Fruit fly (Drosophila melanogaster) whole organism, embryonic: ENCODE data around the gene Mnn1.

Experiments used
- Ada2b ChIP-seq: fragments of 200-800 bp; sonication (Bioruptor generic); IDR thresholded peaks from 2 replicates; pipeline ENCODE4 v1.3.6; 2022; ENCODE audit warnings: missing biosample characterization, missing genetic modification characterization
- Aef1 ChIP-seq: fragments of 200-800 bp; sonication (Bioruptor generic); IDR thresholded peaks from 3 replicates; pipeline ENCODE4 v1.3.6; 2022; ENCODE audit warnings: missing biosample characterization, missing genetic modification characterization
- CG10431 ChIP-seq: fragments of 200-800 bp; sonication (Bioruptor generic); optimal IDR thresholded peaks from 3 replicates; lab custom pipeline; 2018; ENCODE audit warnings: missing biosample characterization, mild to moderate bottlenecking, missing genetic modification characterization
- CG10462 ChIP-seq: fragments of 200-800 bp; sonication (Bioruptor generic); optimal IDR thresholded peaks from 2 replicates; lab custom pipeline; 2016; ENCODE audit warnings: missing biosample characterization, missing genetic modification characterization
- CG11504 ChIP-seq: fragments of 200-800 bp; sonication (Bioruptor generic); optimal IDR thresholded peaks from 3 replicates; lab custom pipeline; 2019; ENCODE audit warnings: missing biosample characterization, mild to moderate bottlenecking, missing genetic modification characterization, moderate library complexity
- CG11560 ChIP-seq: fragments of 200-800 bp; sonication (Bioruptor generic); IDR thresholded peaks from 3 replicates; pipeline ENCODE4 v1.3.6; 2022; ENCODE audit warnings: missing biosample characterization, missing genetic modification characterization
- CG12299 ChIP-seq: fragments of 200-800 bp; sonication (Bioruptor generic); optimal IDR thresholded peaks from 2 replicates; lab custom pipeline; 2018; ENCODE audit warnings: missing biosample characterization, mild to moderate bottlenecking, missing genetic modification characterization
- CG1233 ChIP-seq: fragments of 200-800 bp; sonication (Bioruptor generic); optimal IDR thresholded peaks from 4 replicates; lab custom pipeline; 2018; ENCODE audit warnings: missing biosample characterization, mild to moderate bottlenecking, missing genetic modification characterization
- CG15479 ChIP-seq: fragments of 200-800 bp; sonication (Bioruptor generic); optimal IDR thresholded peaks from 3 replicates; lab custom pipeline; 2019; ENCODE audit warnings: missing biosample characterization, mild to moderate bottlenecking, missing genetic modification characterization, moderate library complexity
- CG15696 ChIP-seq: fragments of 200-800 bp; sonication (Bioruptor generic); optimal IDR thresholded peaks from 2 replicates; lab custom pipeline; 2019; ENCODE audit warnings: missing biosample characterization, mild to moderate bottlenecking, missing genetic modification characterization, moderate library complexity
- CG1602 ChIP-seq: fragments of 200-800 bp; sonication (Bioruptor generic); optimal IDR thresholded peaks from 3 replicates; lab custom pipeline; 2016; ENCODE audit warnings: missing biosample characterization, missing genetic modification characterization
- CG1647 ChIP-seq: fragments of 200-800 bp; sonication (Bioruptor generic); optimal IDR thresholded peaks from 3 replicates; lab custom pipeline; 2016; ENCODE audit warnings: missing biosample characterization, missing genetic modification characterization
- CG16779 ChIP-seq: fragments of 200-800 bp; sonication (Bioruptor generic); IDR thresholded peaks from 2 replicates; pipeline ENCODE4 v1.3.6; 2022; ENCODE audit warnings: missing biosample characterization, missing genetic modification characterization
- CG17361 ChIP-seq: fragments of 200-800 bp; sonication (Bioruptor generic); IDR thresholded peaks from 3 replicates; pipeline ENCODE4 v1.3.6; 2022; ENCODE audit warnings: missing biosample characterization, missing genetic modification characterization
- CG34224 ChIP-seq: fragments of 200-800 bp; sonication (Bioruptor generic); IDR thresholded peaks from 3 replicates; pipeline ENCODE4 v1.3.6; 2022; ENCODE audit warnings: missing biosample characterization, missing genetic modification characterization; ENCODE audit not compliant: partially characterized antibody
- CG4424 ChIP-seq: fragments of 200-800 bp; sonication (Bioruptor generic); optimal IDR thresholded peaks from 3 replicates; lab custom pipeline; 2016; ENCODE audit warnings: missing biosample characterization, missing genetic modification characterization
- CG4820 ChIP-seq: fragments of 200-800 bp; sonication (Bioruptor generic); optimal IDR thresholded peaks from 3 replicates; lab custom pipeline; 2016; ENCODE audit warnings: missing biosample characterization, missing genetic modification characterization
- CG4854 ChIP-seq: fragments of 200-800 bp; sonication (Bioruptor generic); optimal IDR thresholded peaks from 2 replicates; lab custom pipeline; 2016; ENCODE audit warnings: missing biosample characterization, missing genetic modification characterization, inconsistent platforms
- CG5245 ChIP-seq: fragments of 200-800 bp; sonication (Bioruptor generic); optimal IDR thresholded peaks from 3 replicates; lab custom pipeline; 2016; ENCODE audit warnings: missing biosample characterization, missing genetic modification characterization
- CG6683 ChIP-seq: fragments of 200-800 bp; sonication (Bioruptor generic); optimal IDR thresholded peaks from 2 replicates; lab custom pipeline; 2017; ENCODE audit warnings: missing biosample characterization, mild to moderate bottlenecking, missing genetic modification characterization, missing genetic modification reagents
- CG8388 ChIP-seq: fragments of 200-800 bp; sonication (Bioruptor generic); optimal IDR thresholded peaks from 2 replicates; lab custom pipeline; 2019; ENCODE audit warnings: missing biosample characterization, mild to moderate bottlenecking, missing genetic modification characterization, moderate library complexity
- CG9437 ChIP-seq: fragments of 200-800 bp; sonication (Bioruptor generic); optimal IDR thresholded peaks from 2 replicates; lab custom pipeline; 2018; ENCODE audit warnings: missing biosample characterization, mild to moderate bottlenecking, missing genetic modification characterization
- CG9817 ChIP-seq: fragments of 200-800 bp; sonication (Bioruptor generic); optimal IDR thresholded peaks from 2 replicates; lab custom pipeline; 2018; ENCODE audit warnings: missing biosample characterization, mild to moderate bottlenecking, missing genetic modification characterization, moderate library complexity
- E2f1 ChIP-seq: fragments of 200-800 bp; sonication (Bioruptor generic); IDR thresholded peaks from 2 replicates; pipeline ENCODE4 v1.3.6; 2022; ENCODE audit warnings: missing biosample characterization, missing genetic modification characterization
- Ets65A ChIP-seq: fragments of 200-800 bp; sonication (Bioruptor generic); peaks from one replicate; lab custom pipeline; 2016; ENCODE audit warnings: missing biosample characterization, missing genetic modification characterization
- H15 ChIP-seq: fragments of 200-800 bp; sonication (Bioruptor generic); IDR thresholded peaks from 3 replicates; pipeline ENCODE4 v1.3.6; 2022; ENCODE audit warnings: missing biosample characterization, missing genetic modification characterization
- HLH3B ChIP-seq: fragments of 200-800 bp; sonication (Bioruptor generic); IDR thresholded peaks from 2 replicates; pipeline ENCODE4 v1.3.6; 2022; ENCODE audit warnings: missing biosample characterization, missing genetic modification characterization
- Hey ChIP-seq: fragments of 200-800 bp; sonication (Bioruptor generic); optimal IDR thresholded peaks from 3 replicates; lab custom pipeline; 2018; ENCODE audit warnings: missing biosample characterization, mild to moderate bottlenecking, missing genetic modification characterization
- Hr3 ChIP-seq: fragments of 200-800 bp; sonication (Bioruptor generic); optimal IDR thresholded peaks from 3 replicates; lab custom pipeline; 2016; ENCODE audit warnings: missing biosample characterization, missing genetic modification characterization
- Hr78 ChIP-seq, 2 experiments: fragments of 200-800 bp in 1 of 2; fragments of >200 bp in 1 of 2; sonication (Bioruptor generic) in 1 of 2; optimal IDR thresholded peaks; 2 replicates each; lab custom pipeline; 2017 to 2019; ENCODE audit warnings: missing biosample characterization in 2 of 2, missing genetic modification characterization in 2 of 2, mild to moderate bottlenecking in 1 of 2, moderate library complexity in 1 of 2
- Neu2 ChIP-seq: fragments of 200-800 bp; sonication (Bioruptor generic); optimal IDR thresholded peaks from 3 replicates; lab custom pipeline; 2016; ENCODE audit warnings: missing biosample characterization, missing genetic modification characterization, borderline replicate concordance
- Usf ChIP-seq: fragments of 200-800 bp; sonication (Bioruptor generic); optimal IDR thresholded peaks from 2 replicates; lab custom pipeline; 2017; ENCODE audit warnings: missing genotype, missing biosample characterization, missing genetic modification characterization
- Vsx1 ChIP-seq: fragments of 200-800 bp; sonication (Bioruptor generic); optimal IDR thresholded peaks from 2 replicates; lab custom pipeline; 2017; ENCODE audit warnings: missing biosample characterization, mild to moderate bottlenecking, missing genetic modification characterization, missing genetic modification reagents
- bsh ChIP-seq, 2 experiments: fragments of 200-800 bp; sonication (Bioruptor generic); optimal IDR thresholded peaks; 2 replicates each; lab custom pipeline; 2017 to 2018; ENCODE audit warnings: mild to moderate bottlenecking in 2 of 2, missing biosample characterization in 2 of 2, missing genetic modification characterization in 2 of 2, moderate library complexity in 1 of 2
- crp ChIP-seq, 2 experiments: fragments of 200-800 bp; sonication (Bioruptor generic); optimal IDR thresholded peaks; 2 replicates in 1 of 2; 3 replicates in 1 of 2; lab custom pipeline; 2017; ENCODE audit warnings: missing biosample characterization in 2 of 2, missing genetic modification characterization in 2 of 2, mild to moderate bottlenecking in 1 of 2, moderate library complexity in 1 of 2
- dpn ChIP-seq, 2 experiments: fragments of 200-800 bp; sonication (Bioruptor generic); optimal IDR thresholded peaks; 3 replicates each; lab custom pipeline; 2016; ENCODE audit warnings: missing biosample characterization in 2 of 2, missing genetic modification characterization in 2 of 2
- emc ChIP-seq: fragments of 200-800 bp; sonication (Bioruptor generic); optimal IDR thresholded peaks from 2 replicates; lab custom pipeline; 2016; ENCODE audit warnings: missing biosample characterization, missing genetic modification characterization
- fd64A ChIP-seq: fragments of 200-800 bp; sonication (Bioruptor generic); optimal IDR thresholded peaks from 3 replicates; lab custom pipeline; 2018; ENCODE audit warnings: missing biosample characterization, mild to moderate bottlenecking, missing genetic modification characterization
- fd96Cb ChIP-seq: fragments of 200-800 bp; sonication (Bioruptor generic); optimal IDR thresholded peaks from 2 replicates; lab custom pipeline; 2018; ENCODE audit warnings: missing biosample characterization, mild to moderate bottlenecking, missing genetic modification characterization, moderate library complexity
- ham ChIP-seq: fragments of 200-800 bp; sonication (Bioruptor generic); IDR thresholded peaks from 2 replicates; pipeline ENCODE4 v1.3.6; 2022; ENCODE audit warnings: missing biosample characterization, missing genetic modification characterization
- hkb ChIP-seq, 2 experiments: fragments of 200-800 bp in 1 of 2; fragments of >200 bp in 1 of 2; sonication (Bioruptor generic) in 1 of 2; IDR thresholded peaks in 1 of 2; optimal IDR thresholded peaks in 1 of 2; 2 replicates each; pipeline versions ENCODE4 v1.3.6 to Lab custom; 2017 to 2022; ENCODE audit warnings: missing biosample characterization in 1 of 2, missing genetic modification characterization in 1 of 2
- jumu ChIP-seq: fragments of 200-800 bp; sonication (Bioruptor generic); optimal IDR thresholded peaks from 3 replicates; lab custom pipeline; 2016; ENCODE audit warnings: missing biosample characterization, missing genetic modification characterization
- lola ChIP-seq, 3 experiments: fragments of >200 bp in 2 of 3; fragments of 200-800 bp in 1 of 3; sonication (Bioruptor generic) in 1 of 3; optimal IDR thresholded peaks; 2 replicates each; lab custom pipeline; 2017 to 2019; ENCODE audit warnings: missing biosample characterization in 3 of 3, missing genetic modification characterization in 3 of 3, mild to moderate bottlenecking in 1 of 3, moderate library complexity in 1 of 3
- ranshi ChIP-seq: fragments of 200-800 bp; sonication (Bioruptor generic); IDR thresholded peaks from 2 replicates; pipeline ENCODE4 v1.3.6; 2022; ENCODE audit warnings: missing biosample characterization, missing genetic modification characterization
- tin ChIP-seq: fragments of 200-800 bp; sonication (Bioruptor generic); optimal IDR thresholded peaks from 3 replicates; lab custom pipeline; 2016; ENCODE audit warnings: missing biosample characterization, missing genetic modification characterization
- toy ChIP-seq: fragments of 200-800 bp; sonication (Bioruptor generic); IDR thresholded peaks from 2 replicates; pipeline ENCODE4 v1.3.6; 2022; ENCODE audit warnings: missing biosample characterization, missing genetic modification characterization
- trem ChIP-seq: fragments of 200-800 bp; optimal IDR thresholded peaks from 3 replicates; lab custom pipeline; 2019; ENCODE audit warnings: missing biosample characterization, mild to moderate bottlenecking, missing genetic modification characterization, moderate library complexity
- tup ChIP-seq: fragments of 200-800 bp; sonication (Bioruptor generic); optimal IDR thresholded peaks from 2 replicates; lab custom pipeline; 2016; ENCODE audit warnings: missing biosample characterization, mild to moderate bottlenecking, missing genetic modification characterization, moderate library complexity
- vvl ChIP-seq: fragments of 200-800 bp; sonication (Bioruptor generic); IDR thresholded peaks from 2 replicates; pipeline ENCODE4 v1.3.6; 2022; ENCODE audit warnings: missing biosample characterization, missing genetic modification characterization
- zen ChIP-seq: fragments of 200-800 bp; sonication (Bioruptor generic); optimal IDR thresholded peaks from 3 replicates; lab custom pipeline; 2018; ENCODE audit warnings: missing biosample characterization, mild to moderate bottlenecking, missing genetic modification characterization, moderate library complexity

Mnn1 gene

DNA sequence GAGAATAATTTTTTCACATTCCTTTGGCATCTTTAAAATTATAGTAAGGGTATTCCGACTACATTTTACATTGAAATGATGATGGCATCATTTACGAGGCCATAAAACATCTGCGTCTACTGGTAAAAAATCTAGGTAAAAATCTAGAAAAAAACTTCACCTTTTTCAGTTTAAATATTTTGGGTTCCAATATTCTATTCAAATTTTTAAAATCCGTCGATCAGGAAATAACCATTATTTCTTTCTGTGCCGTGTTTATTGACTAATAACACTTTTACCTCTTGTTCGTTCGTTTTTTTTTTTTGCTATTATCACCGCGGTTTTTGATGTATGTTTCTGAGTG is 16.8 kb upstream of the Mnn1 start (continued):
- TF ChIP-seq tin (peak; percentile 61), emc (GFP tag; lab: Kevin White, UChicago) (no peak), crp (GFP tag; optimal IDR thresholded peaks at IDR 0.05; lab: Kevin White, UChicago) (no peak), ranshi (GFP tag; lab: Robert Waterston, UW) (peak; percentile 28; the same call in 1 of the 2 replicates), toy (GFP tag; lab: Robert Waterston, UW) (no peak), CG1233 (GFP tag; lab: Kevin White, UChicago) (peak; percentile 8), fd64A (GFP tag; lab: Kevin White, UChicago) (no peak), zen (tag; lab: Kevin White, UChicago) (peak; percentile 5), Neu2 (GFP tag; lab: Kevin White, UChicago) (no peak), CG4424 (GFP tag; lab: Kevin White, UChicago) (peak; percentile 67), Aef1 (GFP tag; lab: Robert Waterston, UW) (peak; percentile 54), CG16779 (GFP tag; lab: Robert Waterston, UW) (no peak), CG17361 (peak; percentile 54; the same call in 2 of the 3 replicates), Hr3 (GFP tag; lab: Kevin White, UChicago) (peak; percentile 59), tup (no peak), CG5245 (GFP tag; lab: Kevin White, UChicago) (no peak), CG6683 (no peak), Ets65A (GFP tag; lab: Kevin White, UChicago) (peak; percentile 73), CG15696 (tag; lab: Kevin White, UChicago) (peak; percentile 11), bsh (GFP tag; optimal IDR thresholded peaks at IDR 0.05; lab: Kevin White, UChicago) (peak in 1 of 2 experiments; percentile 64), CG34224 (GFP tag; lab: Robert Waterston, UW) (no peak), CG15479 (no peak), CG10431 (GFP tag; lab: Kevin White, UChicago) (no peak), CG9437 (GFP tag; lab: Kevin White, UChicago) (peak; percentile 41), fd96Cb (tag; lab: Kevin White, UChicago) (peak; percentile 43), hkb (optimal IDR thresholded peaks at IDR 0.05; lab: Kevin White, UChicago) (no peak), hkb (GFP tag; IDR thresholded peaks at IDR 0.05; lab: Robert Waterston, UW) (peak; percentile 74), CG9817 (tag; lab: Kevin White, UChicago) (no peak), CG4820 (GFP tag; lab: Kevin White, UChicago) (peak; percentile 45), CG4854 (GFP tag; lab: Kevin White, UChicago) (peak; percentile 5), vvl (peak; percentile 70; the same call in 1 of the 2 replicates), E2f1 (GFP tag; lab: Robert Waterston, UW) (peak; percentile 59; the same call in 1 of the 2 replicates), CG12299 (tag; lab: Kevin White, UChicago) (peak; percentile 42), CG11504 (tag; lab: Kevin White, UChicago) (peak; percentile 64), trem (tag; lab: Kevin White, UChicago) (peak; percentile 17), CG1602 (peak; percentile 50), jumu (peak; percentile 51), HLH3B (GFP tag; lab: Robert Waterston, UW) (peak; percentile 62), Vsx1 (GFP tag; lab: Kevin White, UChicago) (peak; percentile 41), Usf (GFP tag; lab: Kevin White, UChicago) (no peak), Hr78 (GFP tag; optimal IDR thresholded peaks at IDR 0.05; lab: Kevin White, UChicago) (no peak), CG10462 (GFP tag; lab: Kevin White, UChicago) (no peak), dpn (GFP tag; optimal IDR thresholded peaks at IDR 0.05; lab: Kevin White, UChicago) (peak; percentile 49 to 76), ham (GFP tag; lab: Robert Waterston, UW) (no peak), Hey (tag; lab: Kevin White, UChicago) (no peak), H15 (GFP tag; lab: Robert Waterston, UW) (no peak; the same call in 2 of the 3 replicates), Ada2b (GFP tag; lab: Robert Waterston, UW) (peak; percentile 66), CG11560 (no peak), CG8388 (peak; percentile 61), lola (GFP tag; optimal IDR thresholded peaks at IDR 0.05; lab: Kevin White, UChicago) (peak in 1 of 3 experiments; percentile 41), CG1647 (GFP tag; lab: Kevin White, UChicago) (no peak)
